Worm (Caenorhabditis elegans) whole organism, mixed stage, embryonic: Measurements from ENCODE around the gene F36H9.10.

Experiments used
- elt-1 ChIP-seq: sonication (generic microtip); optimal IDR thresholded peaks from 2 replicates; lab custom pipeline; 2017; ENCODE audit warnings: missing genetic modification characterization, mild to moderate bottlenecking, missing compliant biosample characterization, antibody characterized with exemption, moderate library complexity, borderline replicate concordance; ENCODE audit not compliant: insufficient read depth
- nhr-237 ChIP-seq: fragments of 150-350 bp; optimal IDR thresholded peaks from 2 replicates; lab custom pipeline; 2014; ENCODE audit warnings: missing biosample characterization, missing genetic modification characterization
- snpc-4 ChIP-seq: fragments of 150-350 bp; optimal IDR thresholded peaks from 2 replicates; lab custom pipeline; 2014; ENCODE audit warnings: missing biosample characterization, missing genetic modification characterization
- unc-62 ChIP-seq: fragments of 150-350 bp; optimal IDR thresholded peaks from 2 replicates; lab custom pipeline; 2014; ENCODE audit warnings: missing biosample characterization, missing genetic modification reagents, missing genetic modification characterization

- no peak for TF ChIP-seq snpc-4 (tag; lab: Kevin White, UChicago)
- no peak for TF ChIP-seq unc-62 (GFP tag; lab: Kevin White, UChicago)
- TF ChIP-seq nhr-237 (tag; lab: Kevin White, UChicago), result no peak
- TF ChIP-seq elt-1 (tag; lab: Kevin White, UChicago), result no peak
These were observed 48.9 kb upstream of the F36H9.10 start, which contains the start of gene ZK697.8 for ce11 chrV:1749053-1749452.
